Worm (Caenorhabditis elegans) whole organism, midembryonic: ENCODE data around the gene math-31.

Experiments
- T22C8.4 ChIP-seq: fragments of 200-800 bp; sonication (Bioruptor generic); IDR thresholded peaks from 2 replicates; pipeline ENCODE4 v1.3.6; 2022; ENCODE audit warnings: missing genetic modification characterization, missing compliant biosample characterization
- cog-1 ChIP-seq: sonication (generic microtip); optimal IDR thresholded peaks from 2 replicates; lab custom pipeline; 2016; ENCODE audit warnings: missing genetic modification characterization, missing compliant biosample characterization
- klf-2 ChIP-seq: fragments of 200-800 bp; sonication (Bioruptor generic); conservative IDR thresholded peaks from 2 replicates; pipeline ENCODE4 v1.3.6; 2022; ENCODE audit warnings: missing genetic modification reagents, missing genetic modification characterization, missing compliant biosample characterization
- med-1 ChIP-seq: sonication (generic microtip); optimal IDR thresholded peaks from 2 replicates; lab custom pipeline; 2017; ENCODE audit warnings: missing genetic modification characterization, mild to moderate bottlenecking, missing compliant biosample characterization, antibody characterized with exemption, missing genetic modification reagents; ENCODE audit not compliant: insufficient read depth

ce11 chrII:1926162-1926561 is 13.5 kb upstream of the math-31 start, which contains the start of gene F52C6.2:
- TF ChIP-seq T22C8.4 (GFP tag; lab: Robert Waterston, UW) (no peak), cog-1 (no peak), klf-2 (no peak), med-1 (GFP tag; lab: Kevin White, UChicago) (no peak)
